Worm (Caenorhabditis elegans) whole organism, L3 larva: ENCODE measurements around the gene pyc-1.

Experiments
- R02D3.7 ChIP-seq: fragments of 150-350 bp; optimal IDR thresholded peaks from 2 replicates; lab custom pipeline; 2014; ENCODE audit warnings: missing biosample characterization, missing genetic modification characterization
- ZK546.5 ChIP-seq: sonication (generic microtip); optimal IDR thresholded peaks from 2 replicates; lab custom pipeline; 2017; ENCODE audit warnings: missing biosample characterization, missing genetic modification characterization
- ceh-82 ChIP-seq: fragments of 150-350 bp; optimal IDR thresholded peaks from 2 replicates; lab custom pipeline; 2014; ENCODE audit warnings: missing biosample characterization, missing genetic modification characterization
- ceh-9 ChIP-seq: sonication (generic microtip); optimal IDR thresholded peaks from 2 replicates; lab custom pipeline; 2018; ENCODE audit warnings: missing biosample characterization, missing genetic modification characterization
- egl-27 ChIP-seq: sonication (generic microtip); optimal IDR thresholded peaks from 4 replicates; lab custom pipeline; 2017; ENCODE audit warnings: missing biosample characterization, missing genetic modification reagents, missing genetic modification characterization
- elt-2 ChIP-seq: sonication (generic microtip); optimal IDR thresholded peaks from 2 replicates; lab custom pipeline; 2016; ENCODE audit warnings: missing genetic modification reagents, mild to moderate bottlenecking, missing genetic modification characterization, missing compliant biosample characterization
- elt-3 ChIP-seq, 3 experiments: fragments of 150-350 bp in 1 of 3; sonication (generic microtip) in 2 of 3; optimal IDR thresholded peaks; 2 replicates in 2 of 3; 4 replicates in 1 of 3; lab custom pipeline; 2014 to 2017; ENCODE audit warnings: missing biosample characterization in 3 of 3, missing genetic modification characterization in 3 of 3
- eor-1 ChIP-seq, 2 experiments: fragments of 150-350 bp; optimal IDR thresholded peaks; 2 replicates each; lab custom pipeline; 2014 to 2018; ENCODE audit warnings: missing biosample characterization in 2 of 2, missing genetic modification characterization in 2 of 2
- fkh-10 ChIP-seq: sonication (generic microtip); optimal IDR thresholded peaks from 2 replicates; lab custom pipeline; 2017; ENCODE audit warnings: missing biosample characterization, missing genetic modification reagents, missing genetic modification characterization
- fos-1 ChIP-seq: fragments of 150-350 bp; optimal IDR thresholded peaks from 2 replicates; lab custom pipeline; 2014; ENCODE audit warnings: missing biosample characterization, missing genetic modification characterization
- lin-15B ChIP-seq: fragments of 150-350 bp; optimal IDR thresholded peaks from 2 replicates; lab custom pipeline; 2014; ENCODE audit warnings: missing biosample characterization, missing genetic modification characterization
- lin-39 ChIP-seq: fragments of 150-350 bp; optimal IDR thresholded peaks from 2 replicates; lab custom pipeline; 2018; ENCODE audit warnings: missing biosample characterization, missing genetic modification reagents, missing genetic modification characterization
- lsy-12 ChIP-seq: sonication (generic microtip); optimal IDR thresholded peaks from 2 replicates; lab custom pipeline; 2016; ENCODE audit warnings: mild to moderate bottlenecking, missing genetic modification characterization, missing compliant biosample characterization
- mml-1 ChIP-seq: fragments of 150-350 bp; sonication (generic microtip); optimal IDR thresholded peaks from 3 replicates; lab custom pipeline; 2014; ENCODE audit warnings: missing biosample characterization, missing genetic modification characterization
- nhr-12 ChIP-seq: fragments of 150-350 bp; optimal IDR thresholded peaks from 2 replicates; lab custom pipeline; 2014; ENCODE audit warnings: missing biosample characterization, missing genetic modification characterization
- nhr-23 ChIP-seq: fragments of 150-350 bp; optimal IDR thresholded peaks from 2 replicates; lab custom pipeline; 2014; ENCODE audit warnings: missing biosample characterization, missing genetic modification reagents, missing genetic modification characterization
- nhr-237 ChIP-seq: fragments of 150-350 bp; optimal IDR thresholded peaks from 2 replicates; lab custom pipeline; 2014; ENCODE audit warnings: missing biosample characterization, missing genetic modification characterization
- nhr-25 ChIP-seq: sonication (generic microtip); optimal IDR thresholded peaks from 2 replicates; lab custom pipeline; 2017; ENCODE audit warnings: missing biosample characterization, missing genetic modification characterization
- nhr-28 ChIP-seq: fragments of 150-350 bp; optimal IDR thresholded peaks from 2 replicates; lab custom pipeline; 2014; ENCODE audit warnings: missing biosample characterization, missing genetic modification characterization
- nhr-43 ChIP-seq: sonication (generic microtip); optimal IDR thresholded peaks from 2 replicates; lab custom pipeline; 2016; ENCODE audit warnings: mild to moderate bottlenecking, missing genetic modification characterization, missing compliant biosample characterization; ENCODE audit not compliant: poor library complexity, severe bottlenecking
- nhr-67 ChIP-seq: fragments of 150-350 bp; optimal IDR thresholded peaks from 2 replicates; lab custom pipeline; 2014; ENCODE audit warnings: missing biosample characterization, missing genetic modification characterization
- nhr-76 ChIP-seq: fragments of 150-350 bp; sonication (generic microtip); optimal IDR thresholded peaks from 5 replicates; lab custom pipeline; 2014; ENCODE audit warnings: missing biosample characterization, missing genetic modification characterization
- pha-4 ChIP-seq: fragments of 150-350 bp; optimal IDR thresholded peaks from 2 replicates; lab custom pipeline; 2014; ENCODE audit warnings: missing biosample characterization, missing genetic modification reagents, missing genetic modification characterization
- pqm-1 ChIP-seq: fragments of 150-350 bp; optimal IDR thresholded peaks from 2 replicates; lab custom pipeline; 2017; ENCODE audit warnings: missing biosample characterization, missing genetic modification characterization, inconsistent platforms
- skn-1 ChIP-seq: fragments of 150-350 bp; optimal IDR thresholded peaks from 2 replicates; lab custom pipeline; 2014; ENCODE audit warnings: missing biosample characterization, missing genetic modification characterization
- snpc-4 ChIP-seq: fragments of 150-350 bp; optimal IDR thresholded peaks from 2 replicates; lab custom pipeline; 2014; ENCODE audit warnings: missing biosample characterization, missing genetic modification characterization
- tbx-2 ChIP-seq: sonication (generic microtip); optimal IDR thresholded peaks from 2 replicates; lab custom pipeline; 2016; ENCODE audit warnings: mild to moderate bottlenecking, missing genetic modification characterization, missing compliant biosample characterization
- unc-39 ChIP-seq: sonication (generic microtip); optimal IDR thresholded peaks from 4 replicates; lab custom pipeline; 2017; ENCODE audit warnings: missing biosample characterization, missing genetic modification characterization
- unc-62 ChIP-seq: fragments of 150-350 bp; sonication (generic microtip); optimal IDR thresholded peaks from 4 replicates; lab custom pipeline; 2014; ENCODE audit warnings: missing biosample characterization, missing genetic modification reagents, missing genetic modification characterization
- ztf-4 ChIP-seq: fragments of 150-350 bp; optimal IDR thresholded peaks from 2 replicates; lab custom pipeline; 2014; ENCODE audit warnings: missing biosample characterization, missing genetic modification characterization

The pyc-1 gene

DNA sequence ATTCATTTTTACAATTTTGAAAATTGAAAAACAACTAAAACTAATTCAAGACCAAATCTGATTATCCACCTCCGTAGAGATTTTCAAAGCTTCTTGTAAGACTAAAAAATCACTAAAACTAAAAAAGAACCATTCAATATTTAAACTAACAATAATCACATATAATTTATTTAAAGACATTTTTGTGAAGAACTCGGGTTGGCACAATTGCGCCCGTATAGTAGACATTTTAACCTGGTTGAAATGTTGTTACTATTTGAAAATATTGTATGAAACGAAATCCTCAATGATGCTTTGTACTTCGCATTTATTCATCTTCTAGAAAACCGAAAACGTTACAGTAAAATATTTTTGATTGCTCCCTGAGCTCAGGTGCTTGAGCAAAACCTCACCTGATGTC, 33.7 kb upstream of the pyc-1 start:
- TF ChIP-seq fkh-10 (GFP tag; lab: Kevin White, UChicago) (no peak), nhr-67 (tag; lab: Kevin White, UChicago) (no peak), nhr-237 (tag; lab: Kevin White, UChicago) (no peak), elt-3 (tag; optimal IDR thresholded peaks at IDR 0.05; lab: Kevin White, UChicago) (no peak), pha-4 (tag; lab: Kevin White, UChicago) (no peak), snpc-4 (tag; lab: Kevin White, UChicago) (no peak), nhr-28 (no peak)

DNA sequence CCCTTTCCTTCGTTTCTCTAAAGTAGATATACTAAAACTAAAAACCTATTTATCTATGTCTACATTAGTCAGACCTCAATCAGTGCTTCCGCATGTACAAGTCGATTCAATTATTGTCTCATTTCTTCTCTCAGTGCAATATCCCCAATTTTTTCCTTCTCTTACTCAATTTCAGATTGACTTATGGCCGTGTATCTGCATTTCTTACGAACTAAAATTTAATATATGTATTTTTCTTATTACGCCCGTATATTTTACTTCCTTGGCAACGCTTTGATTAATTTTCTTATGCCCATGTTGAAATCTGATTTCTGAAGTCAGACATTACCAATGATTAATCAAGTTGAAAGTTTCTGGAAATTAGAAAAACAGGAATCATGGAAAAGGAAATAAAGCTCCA, 32.6 kb upstream of the pyc-1 start:
- TF ChIP-seq nhr-25, result no peak
- TF ChIP-seq unc-62 (GFP tag; lab: Kevin White, UChicago), result no peak
- no peak for TF ChIP-seq eor-1 (tag; optimal IDR thresholded peaks at IDR 0.05; lab: Kevin White, UChicago)
- no peak for TF ChIP-seq ztf-4 (tag; lab: Kevin White, UChicago)

DNA sequence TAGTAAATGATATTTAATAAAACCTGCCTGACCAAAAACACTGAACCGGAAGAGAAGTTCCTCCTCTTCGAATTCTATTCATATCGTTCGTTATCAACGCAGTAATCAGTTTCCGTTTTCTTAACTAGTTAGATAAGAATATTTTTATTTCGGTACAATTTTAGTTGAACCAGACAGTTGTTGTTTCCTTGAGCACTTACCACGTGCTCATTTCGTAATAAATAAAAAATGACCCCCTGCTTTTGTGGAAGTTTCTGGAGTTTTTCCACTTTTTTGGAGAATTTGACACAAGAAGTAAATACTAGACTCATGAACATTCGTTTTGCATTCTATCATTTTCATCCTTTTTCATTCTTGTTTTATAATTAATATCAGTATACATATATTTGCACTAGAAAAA, 31.4 kb upstream of the pyc-1 start:
- TF ChIP-seq elt-2 (tag; lab: Kevin White, UChicago) (peak; percentile 33), nhr-237 (tag; lab: Kevin White, UChicago) (no peak), ceh-82 (tag; lab: Kevin White, UChicago) (no peak), ZK546.5 (tag; lab: Kevin White, UChicago) (no peak), nhr-12 (tag; lab: Kevin White, UChicago) (no peak), nhr-43 (tag; lab: Kevin White, UChicago) (no peak), fkh-10 (GFP tag; lab: Kevin White, UChicago) (no peak), pha-4 (tag; lab: Kevin White, UChicago) (peak; percentile 20)

DNA sequence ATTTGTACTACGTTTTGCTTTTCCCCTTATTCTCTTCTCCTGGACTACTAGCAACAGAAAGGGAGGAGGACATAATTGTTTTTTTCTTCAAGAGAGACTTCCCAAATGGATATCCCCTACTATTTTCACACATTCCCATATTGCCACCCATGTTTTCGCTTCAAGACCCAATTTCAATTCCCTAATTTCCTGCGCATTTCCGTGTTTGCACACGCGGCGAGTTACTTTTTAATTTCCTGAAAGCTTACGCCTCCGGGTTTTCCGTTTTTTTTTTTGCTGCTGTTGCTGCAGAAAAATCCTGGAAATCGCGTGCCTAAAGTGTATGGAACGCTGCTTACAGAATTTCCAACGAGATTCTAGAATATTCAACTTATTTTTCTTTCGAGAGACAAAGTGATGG, 30.0 kb upstream of the pyc-1 start:
- TF ChIP-seq nhr-23 (tag; lab: Kevin White, UChicago) (no peak), lin-39 (tag; lab: Kevin White, UChicago) (peak; percentile 15), nhr-43 (tag; lab: Kevin White, UChicago) (no peak)

DNA sequence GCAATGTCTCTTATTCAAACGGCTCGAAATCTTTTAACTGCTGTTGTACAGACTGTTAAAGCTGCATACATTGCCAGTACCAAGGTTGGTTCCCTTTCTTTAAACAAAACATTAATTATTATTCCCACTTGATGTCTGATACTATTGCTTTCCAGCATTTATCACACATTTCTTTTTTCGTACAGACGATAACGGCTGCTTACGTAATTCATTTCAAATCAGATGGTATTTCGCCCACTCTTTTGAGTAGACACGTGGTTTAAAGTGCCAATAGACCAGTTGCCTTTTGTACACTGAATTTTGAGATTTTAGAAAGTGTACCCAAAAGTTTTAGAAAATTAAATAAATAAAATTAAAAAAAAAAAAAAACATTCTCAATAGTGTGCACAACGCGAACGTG, 27.1 kb upstream of the pyc-1 start:
- TF ChIP-seq nhr-43 (tag; lab: Kevin White, UChicago) (no peak), elt-2 (tag; lab: Kevin White, UChicago) (peak; percentile 66), pqm-1 (peak; percentile 30), nhr-23 (tag; lab: Kevin White, UChicago) (no peak)

DNA sequence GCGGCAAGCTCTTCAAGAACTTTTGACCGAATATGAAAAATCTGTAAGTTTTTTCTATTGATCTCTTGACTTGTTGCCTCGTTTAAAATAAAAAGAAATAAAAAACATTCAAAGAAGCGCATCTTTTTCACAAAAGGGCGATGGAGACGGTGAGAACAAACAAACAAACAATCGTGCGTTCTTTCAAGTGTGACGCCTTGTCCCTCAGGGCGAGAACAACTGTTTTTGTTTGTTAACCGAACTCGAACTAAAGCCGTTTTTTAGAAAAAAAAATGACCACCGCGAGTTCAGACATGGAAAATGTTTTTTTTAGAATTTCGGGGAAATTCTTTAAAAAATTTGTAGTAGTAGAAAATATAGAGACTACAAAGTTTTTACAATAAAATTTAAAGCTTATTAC, 24.6 kb upstream of the pyc-1 start:
- TF ChIP-seq R02D3.7 (tag; lab: Kevin White, UChicago) (no peak), elt-3 (tag; optimal IDR thresholded peaks at IDR 0.05; lab: Kevin White, UChicago) (no peak), pha-4 (tag; lab: Kevin White, UChicago) (peak; percentile 77)

DNA sequence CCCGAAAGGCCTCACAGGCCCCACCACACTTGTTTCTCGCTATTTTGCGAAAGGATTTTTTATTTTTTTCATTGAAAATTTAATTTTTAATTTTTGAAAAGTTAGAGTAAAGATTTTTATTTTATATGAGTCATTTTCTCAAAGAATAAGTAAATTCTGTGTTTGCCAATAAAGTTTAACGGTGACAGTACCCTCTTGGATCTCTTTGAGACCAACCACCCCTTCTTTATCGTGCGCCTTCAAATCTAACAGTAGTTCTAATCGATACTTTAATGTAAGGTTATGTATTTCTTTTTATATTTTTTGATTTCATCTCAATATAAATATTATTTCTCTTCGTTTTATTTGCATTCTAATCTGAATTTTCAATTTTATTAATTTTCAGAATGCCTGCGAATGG, 23.2 kb upstream of the pyc-1 start, which contains the start of gene hmp-1:
hmp-1 (plus strand) TSS at position 380 of the 400 bp plus-strand sequence.
- TF ChIP-seq unc-62 (GFP tag; lab: Kevin White, UChicago), result no peak
- TF ChIP-seq egl-27, result no peak
- no peak for TF ChIP-seq nhr-23 (tag; lab: Kevin White, UChicago)
- no peak for TF ChIP-seq nhr-76 (tag; lab: Kevin White, UChicago)
- TF ChIP-seq ceh-9, result no peak
- TF ChIP-seq tbx-2 (tag; lab: Kevin White, UChicago), result no peak
- TF ChIP-seq nhr-25, result no peak
- no peak for TF ChIP-seq unc-39 (tag; lab: Kevin White, UChicago)
- TF ChIP-seq lsy-12, result no peak
- TF ChIP-seq mml-1 (tag; lab: Kevin White, UChicago), result no peak
- no peak for TF ChIP-seq lin-39 (tag; lab: Kevin White, UChicago)
- TF ChIP-seq nhr-67 (tag; lab: Kevin White, UChicago), result no peak
- TF ChIP-seq fos-1 (tag; lab: Kevin White, UChicago), result no peak
- no peak for TF ChIP-seq eor-1 (tag; optimal IDR thresholded peaks at IDR 0.05; lab: Kevin White, UChicago)
- no peak for TF ChIP-seq skn-1 (tag; lab: Kevin White, UChicago)
- no peak for TF ChIP-seq lin-15B (tag; lab: Kevin White, UChicago)
